Worm (Caenorhabditis elegans) whole organism, L4/young adult: ENCODE results near the gene Y50D7A.10.

Source experiments
- dao-5 ChIP-seq: sonication (generic microtip); optimal IDR thresholded peaks from 2 replicates; lab custom pipeline; 2016; ENCODE audit warnings: missing genotype, missing genetic modification characterization, moderate library complexity, missing compliant biosample characterization
- him-1 ChIP-seq: sonication (generic microtip); optimal IDR thresholded peaks from 2 replicates; lab custom pipeline; 2016; ENCODE audit warnings: missing genotype, missing genetic modification reagents, missing genetic modification characterization, missing compliant biosample characterization

ce11 chrIII:347351-347750 lies 32.1 kb downstream of the Y50D7A.10 start:
- TF ChIP-seq him-1 (tag; lab: Kevin White, UChicago) (no peak), dao-5 (tag; lab: Kevin White, UChicago) (no peak)
